Fruit fly (Drosophila melanogaster) whole organism, pupa: ENCODE data around the gene CG10713.

Experiments
- CG10348 ChIP-seq: fragments of 200-800 bp; sonication (Bioruptor generic); IDR thresholded peaks from 2 replicates; pipeline ENCODE4 v1.3.6; 2022; ENCODE audit warnings: missing biosample characterization, missing genetic modification characterization
- CG17806 ChIP-seq: fragments of 200-800 bp; sonication (Bioruptor generic); optimal IDR thresholded peaks from 2 replicates; lab custom pipeline; 2018; ENCODE audit warnings: missing biosample characterization, mild to moderate bottlenecking, missing genetic modification characterization, moderate library complexity
- CG4496 ChIP-seq: fragments of 200-800 bp; sonication (Bioruptor generic); IDR thresholded peaks from 3 replicates; pipeline ENCODE4 v1.3.6; 2022; ENCODE audit warnings: missing biosample characterization, missing genetic modification characterization
- CG9948 ChIP-seq: fragments of 200-800 bp; sonication (Bioruptor generic); optimal IDR thresholded peaks from 2 replicates; lab custom pipeline; 2018; ENCODE audit warnings: missing biosample characterization, mild to moderate bottlenecking, missing genetic modification characterization, moderate library complexity
- EcR ChIP-seq: fragments of 200-800 bp; sonication (Bioruptor generic); optimal IDR thresholded peaks from 3 replicates; lab custom pipeline; 2019; ENCODE audit warnings: missing biosample characterization, missing genetic modification characterization, mild to moderate bottlenecking, moderate library complexity, missing genetic modification reagents
- Ets98B ChIP-seq: fragments of 200-800 bp; sonication (Bioruptor generic); IDR thresholded peaks from 2 replicates; pipeline ENCODE4 v1.3.6; 2022; ENCODE audit warnings: missing biosample characterization, missing genetic modification characterization
- Pif1A ChIP-seq: fragments of 200-800 bp; sonication (Bioruptor generic); optimal IDR thresholded peaks from 3 replicates; lab custom pipeline; 2016; ENCODE audit warnings: missing biosample characterization, missing genetic modification characterization

Gene CG10713

DNA sequence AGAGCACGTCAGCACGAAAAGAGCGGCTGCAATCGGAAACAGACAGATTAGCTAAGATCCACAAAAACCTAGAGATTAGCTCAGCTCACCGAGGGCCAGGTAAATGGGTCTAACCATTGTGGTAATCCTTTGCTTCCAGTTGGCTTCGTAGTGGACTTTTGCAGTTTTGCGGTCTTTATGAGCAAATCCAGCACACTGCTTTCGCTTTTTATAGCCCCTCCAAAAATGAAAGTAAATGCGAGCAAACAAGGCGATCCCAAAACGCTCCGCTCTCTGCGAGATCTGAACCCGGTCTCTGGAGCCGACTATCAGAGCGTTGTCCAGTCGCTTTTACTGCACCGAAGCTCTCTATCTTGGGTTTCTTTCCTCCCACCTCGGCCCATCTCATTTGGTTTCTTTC, 53.9 kb downstream of the CG10713 start, which contains the start of gene CG14107:
Gene CG14107 (minus strand): TSS at position 187 of the 400 bp plus-strand sequence.
- TF ChIP-seq CG9948 (tag; lab: Kevin White, UChicago) (no peak), Pif1A (no peak), Ets98B (no peak), CG4496 (GFP tag; lab: Robert Waterston, UW) (no peak), EcR (GFP tag; lab: Kevin White, UChicago) (no peak), CG17806 (tag; lab: Kevin White, UChicago) (no peak), CG10348 (GFP tag; lab: Robert Waterston, UW) (no peak)
